Worm (Caenorhabditis elegans) whole organism, young adult: Measurements from ENCODE around the gene hsp-90.

Experiments used
- bed-2 ChIP-seq: fragments of 200-800 bp; sonication (Bioruptor generic); IDR thresholded peaks from 2 replicates; pipeline ENCODE4 v1.3.6; 2022; ENCODE audit warnings: missing genetic modification reagents, missing genetic modification characterization, missing compliant biosample characterization
- ceh-27 ChIP-seq: fragments of 200-800 bp; sonication (Bioruptor generic); optimal IDR thresholded peaks from 2 replicates; lab custom pipeline; 2018; ENCODE audit warnings: mild to moderate bottlenecking, missing genetic modification characterization, moderate library complexity, missing compliant biosample characterization
- nhr-80 ChIP-seq: sonication (generic microtip); optimal IDR thresholded peaks from 2 replicates; lab custom pipeline; 2016; ENCODE audit warnings: missing genetic modification characterization, missing compliant biosample characterization
- snpc-4 ChIP-seq, 5 experiments: fragments of 150-350 bp in 1 of 5; sonication (generic microtip) in 4 of 5; optimal IDR thresholded peaks; 2 replicates each; lab custom pipeline; 2014 to 2018; ENCODE audit warnings: missing genetic modification characterization in 5 of 5, missing biosample characterization in 3 of 5, antibody characterized with exemption in 2 of 5, mild to moderate bottlenecking in 2 of 5, missing compliant biosample characterization in 2 of 5, missing genotype in 2 of 5, moderate library complexity in 2 of 5, missing genetic modification reagents in 1 of 5
- ztf-3 ChIP-seq: fragments of 200-800 bp; sonication (Bioruptor generic); optimal IDR thresholded peaks from 2 replicates; lab custom pipeline; 2018; ENCODE audit warnings: mild to moderate bottlenecking, missing genetic modification characterization, missing compliant biosample characterization

DNA sequence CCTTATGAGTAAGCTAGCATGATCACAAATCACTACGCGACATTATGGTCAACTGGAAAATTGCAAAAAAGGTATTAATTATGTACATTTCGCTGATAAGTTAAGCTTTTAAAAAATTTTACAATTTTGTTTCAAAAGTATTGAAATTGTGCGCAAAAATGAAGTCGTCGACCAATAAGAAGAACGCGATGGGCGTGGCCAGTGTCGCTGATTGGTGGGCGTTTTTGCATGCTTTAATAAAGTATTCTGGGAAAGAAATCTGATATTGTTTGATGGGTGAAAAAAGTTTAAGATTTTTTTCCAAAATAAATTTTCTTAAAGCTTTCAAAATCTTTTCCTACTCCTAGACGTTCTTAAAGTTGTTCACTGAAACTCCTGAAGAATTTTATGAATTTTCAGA, 6.4 kb upstream of the hsp-90 start:
- TF ChIP-seq ceh-27 (GFP tag; lab: Kevin White, UChicago) (no peak), nhr-80 (tag; lab: Kevin White, UChicago) (no peak), bed-2 (no peak), ztf-3 (GFP tag; lab: Kevin White, UChicago) (no peak), snpc-4 (GFP tag; optimal IDR thresholded peaks at IDR 0.05; lab: Kevin White, UChicago) (no peak), snpc-4 (tag; optimal IDR thresholded peaks at IDR 0.05; lab: Kevin White, UChicago) (no peak)
